Fruit fly (Drosophila melanogaster): ENCODE measurements around the gene CG43679.

The CG43679 gene

DNA sequence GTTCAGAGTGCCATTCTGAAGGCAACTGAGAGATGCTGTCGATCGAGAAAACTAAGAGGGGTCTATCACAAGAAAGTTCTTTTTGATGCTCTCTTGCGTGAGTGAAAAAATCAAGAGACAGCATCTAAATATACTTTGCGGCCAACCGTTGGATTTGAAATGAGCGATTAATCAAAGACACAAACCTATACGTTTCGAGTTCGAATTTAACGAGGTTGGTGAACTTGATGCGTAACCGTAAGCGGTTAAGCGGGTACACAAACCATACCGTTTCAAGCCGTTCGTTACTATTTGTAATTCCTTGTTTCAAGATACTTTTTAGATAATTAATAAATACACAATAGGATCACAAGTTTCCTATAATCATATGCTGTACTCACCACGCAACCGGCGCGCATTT lies 20.9 kb upstream of the CG43679 start:
- TF ChIP-seq CG7368 (GFP tag; optimal IDR thresholded peaks at IDR 0.05) (no peak), acj6 (GFP tag; optimal IDR thresholded peaks at IDR 0.05) (no peak), Gug (GFP tag; IDR thresholded peaks at IDR 0.05) (no peak)

DNA sequence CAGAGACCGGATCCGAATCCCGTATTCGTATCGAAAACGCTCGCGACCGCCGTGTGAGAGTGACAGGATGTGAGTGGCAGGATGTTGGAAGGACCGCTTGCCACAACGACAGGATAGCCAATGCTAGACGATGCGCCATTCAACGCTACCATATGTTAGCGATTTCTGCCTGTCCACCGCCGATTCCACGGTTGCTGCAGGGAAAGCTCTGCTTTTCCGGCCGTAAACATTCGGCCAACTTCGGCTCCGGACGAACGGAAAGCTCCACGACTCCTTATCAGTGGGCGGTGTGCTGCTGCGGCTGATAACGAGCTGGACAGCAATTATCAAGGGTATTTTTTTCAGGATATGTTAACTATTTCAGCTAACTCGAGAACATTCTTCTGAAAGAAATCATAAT lies 13.7 kb upstream of the CG43679 start, which contains the start of gene Sytbeta:
TSS of gene Sytbeta (minus strand) at position 101 of the 400 bp plus-strand sequence.
- TF ChIP-seq Lpt (GFP tag; optimal IDR thresholded peaks at IDR 0.05) = no peak
- no peak for TF ChIP-seq CG32006 (GFP tag; optimal IDR thresholded peaks at IDR 0.05)
- no peak for TF ChIP-seq CG8632 (GFP tag; optimal IDR thresholded peaks at IDR 0.05)
- no peak for TF ChIP-seq Met (GFP tag; optimal IDR thresholded peaks at IDR 0.05)
- TF ChIP-seq CG8319 (GFP tag; optimal IDR thresholded peaks at IDR 0.05) = no peak
- TF ChIP-seq CG6792 (GFP tag; optimal IDR thresholded peaks at IDR 0.05) = no peak
- no peak for TF ChIP-seq CG15336 (GFP tag; IDR thresholded peaks at IDR 0.05)
- TF ChIP-seq Hr39 (GFP tag; optimal IDR thresholded peaks at IDR 0.05) = no peak
- TF ChIP-seq Gug (GFP tag; IDR thresholded peaks at IDR 0.05) = no peak
- no peak for TF ChIP-seq Hr4 (GFP tag; optimal IDR thresholded peaks at IDR 0.05)
- no peak for TF ChIP-seq Sox102F (GFP tag; optimal IDR thresholded peaks at IDR 0.05)
- no peak for TF ChIP-seq fd59A (GFP tag; optimal IDR thresholded peaks at IDR 0.05)
- TF ChIP-seq CG16779 (tag; optimal IDR thresholded peaks at IDR 0.05) = no peak
- no peak for TF ChIP-seq vri (GFP tag; optimal IDR thresholded peaks at IDR 0.05)
- no peak for TF ChIP-seq CG6808 (GFP tag; optimal IDR thresholded peaks at IDR 0.05)
- TF ChIP-seq CG4318 (GFP tag; optimal IDR thresholded peaks at IDR 0.05) = no peak
- TF ChIP-seq esn (GFP tag; optimal IDR thresholded peaks at IDR 0.05) = no peak

DNA sequence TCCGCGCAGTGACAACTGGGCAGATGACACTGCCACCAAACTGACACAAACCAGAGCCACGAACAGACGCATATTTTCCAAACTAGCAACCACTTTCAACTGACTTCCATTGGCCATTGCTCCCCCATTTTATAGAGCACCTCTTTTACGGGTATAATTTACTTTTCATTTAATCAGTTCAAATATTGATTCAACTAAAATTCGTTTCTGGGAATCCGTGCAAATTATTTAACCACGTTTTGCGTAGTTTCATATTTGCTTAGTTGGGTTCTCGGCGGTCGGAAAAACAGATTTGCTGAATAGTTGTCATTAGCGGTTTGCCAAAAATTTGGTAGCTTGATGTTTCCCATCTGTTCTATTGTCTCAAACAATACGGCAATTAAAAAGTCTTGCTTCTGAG lies 10.4 kb upstream of the CG43679 start, which contains the start of gene CG13460:
TSS of gene CG13460 (minus strand) at position 101 of the 400 bp plus-strand sequence.
- no peak for TF ChIP-seq Met (GFP tag; optimal IDR thresholded peaks at IDR 0.05)
- TF ChIP-seq pdm3 (GFP tag; optimal IDR thresholded peaks at IDR 0.05) = no peak
- no peak for TF ChIP-seq Sox102F (GFP tag; optimal IDR thresholded peaks at IDR 0.05)
- no peak for TF ChIP-seq salr (GFP tag; optimal IDR thresholded peaks at IDR 0.05)
- no peak for TF ChIP-seq dsx (GFP tag; optimal IDR thresholded peaks at IDR 0.05; ENCODE audit: poor library complexity, severe bottlenecking)
- no peak for TF ChIP-seq CG8119 (GFP tag; IDR thresholded peaks at IDR 0.05)
- no peak for TF ChIP-seq CG10669 (GFP tag; optimal IDR thresholded peaks at IDR 0.05)
- no peak for TF ChIP-seq cyc (GFP tag; optimal IDR thresholded peaks at IDR 0.05)
- no peak for TF ChIP-seq CG9139 (GFP tag; optimal IDR thresholded peaks at IDR 0.05)
- no peak for TF ChIP-seq net (GFP tag; optimal IDR thresholded peaks at IDR 0.05)
- TF ChIP-seq Eip78C (GFP tag) = no peak
- TF ChIP-seq Gug (GFP tag; IDR thresholded peaks at IDR 0.05) = no peak
- no peak for TF ChIP-seq svp (GFP tag)
- TF ChIP-seq CG34406 (GFP tag; optimal IDR thresholded peaks at IDR 0.05) = no peak
- TF ChIP-seq vri (GFP tag; optimal IDR thresholded peaks at IDR 0.05) = no peak
- no peak for TF ChIP-seq CG11294 (GFP tag; IDR thresholded peaks at IDR 0.05)

DNA sequence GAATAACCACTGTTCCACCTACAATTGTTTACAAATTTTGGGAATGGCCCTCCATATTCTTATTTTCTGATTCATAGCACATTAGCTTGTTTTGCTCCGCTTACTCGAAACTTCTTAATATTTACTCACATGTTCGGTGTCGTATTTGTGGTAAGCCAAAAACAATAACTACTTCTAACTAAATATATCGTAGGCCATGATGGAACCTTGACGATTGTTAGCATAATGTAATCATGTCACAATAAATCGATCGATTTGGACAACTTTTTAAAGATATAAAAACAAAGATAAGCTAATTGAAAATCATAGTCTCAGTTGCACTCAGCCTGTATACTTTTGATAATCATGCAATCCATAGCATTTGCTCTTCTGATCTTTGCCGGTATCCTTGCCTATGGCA lies 3.3 kb upstream of the CG43679 start, which contains the start of gene EAChm:
TSS of gene EAChm (plus strand) at position 301 of the 400 bp plus-strand sequence.
- no peak for TF ChIP-seq CG11902 (GFP tag; optimal IDR thresholded peaks at IDR 0.05)
- TF ChIP-seq CG6854 (GFP tag; optimal IDR thresholded peaks at IDR 0.05) = no peak
- TF ChIP-seq Eip75B (GFP tag; optimal IDR thresholded peaks at IDR 0.05) = no peak
- TF ChIP-seq net (GFP tag; optimal IDR thresholded peaks at IDR 0.05) = no peak
- TF ChIP-seq Gug (GFP tag; IDR thresholded peaks at IDR 0.05) = no peak
- no peak for TF ChIP-seq OdsH (GFP tag; optimal IDR thresholded peaks at IDR 0.05)
- TF ChIP-seq CG8319 (GFP tag; optimal IDR thresholded peaks at IDR 0.05) = no peak
- no peak for TF ChIP-seq Hr38 (GFP tag; optimal IDR thresholded peaks at IDR 0.05)
- TF ChIP-seq Eip93F (GFP tag; optimal IDR thresholded peaks at IDR 0.05) = no peak
- TF ChIP-seq CG6276 (GFP tag; optimal IDR thresholded peaks at IDR 0.05) = no peak
- no peak for TF ChIP-seq cyc (GFP tag; optimal IDR thresholded peaks at IDR 0.05)
- TF ChIP-seq Hr4 (GFP tag; optimal IDR thresholded peaks at IDR 0.05) = no peak
- TF ChIP-seq CG3919 (GFP tag; optimal IDR thresholded peaks at IDR 0.05) = no peak
- TF ChIP-seq Ets21C (GFP tag; optimal IDR thresholded peaks at IDR 0.05) = no peak
- no peak for TF ChIP-seq Blimp-1 (GFP tag; optimal IDR thresholded peaks at IDR 0.05)
- no peak for TF ChIP-seq Eip78C (GFP tag)
- TF ChIP-seq CG8119 (GFP tag; IDR thresholded peaks at IDR 0.05) = no peak
- TF ChIP-seq topi (GFP tag; optimal IDR thresholded peaks at IDR 0.05) = no peak
- TF ChIP-seq CG34406 (GFP tag; optimal IDR thresholded peaks at IDR 0.05) = no peak

Measured in whole organism, prepupa.